Fruit fly (Drosophila melanogaster) whole organism: ENCODE measurements around the gene CG42857.

Source experiments
- CG8478 ChIP-seq: fragments of >200 bp; optimal IDR thresholded peaks from 2 replicates; lab custom pipeline; 2018; ENCODE audit warnings: inconsistent platforms
- Dll ChIP-seq: fragments of >200 bp; optimal IDR thresholded peaks from 2 replicates; lab custom pipeline; 2017
- EcR ChIP-seq, 2 experiments: fragments of >200 bp; optimal IDR thresholded peaks; 2 replicates each; lab custom pipeline; 2017; ENCODE audit warnings: missing biosample characterization in 2 of 2, missing genetic modification characterization in 2 of 2, missing genetic modification reagents in 2 of 2
- pan ChIP-seq: fragments of >200 bp; optimal IDR thresholded peaks from 2 replicates; lab custom pipeline; 2017
- psq ChIP-seq: fragments of >200 bp; optimal IDR thresholded peaks from 2 replicates; lab custom pipeline; 2017
- usp ChIP-seq: fragments of >200 bp; optimal IDR thresholded peaks from 2 replicates; lab custom pipeline; 2017; ENCODE audit warnings: missing biosample characterization, missing genetic modification characterization, mixed read lengths

DNA sequence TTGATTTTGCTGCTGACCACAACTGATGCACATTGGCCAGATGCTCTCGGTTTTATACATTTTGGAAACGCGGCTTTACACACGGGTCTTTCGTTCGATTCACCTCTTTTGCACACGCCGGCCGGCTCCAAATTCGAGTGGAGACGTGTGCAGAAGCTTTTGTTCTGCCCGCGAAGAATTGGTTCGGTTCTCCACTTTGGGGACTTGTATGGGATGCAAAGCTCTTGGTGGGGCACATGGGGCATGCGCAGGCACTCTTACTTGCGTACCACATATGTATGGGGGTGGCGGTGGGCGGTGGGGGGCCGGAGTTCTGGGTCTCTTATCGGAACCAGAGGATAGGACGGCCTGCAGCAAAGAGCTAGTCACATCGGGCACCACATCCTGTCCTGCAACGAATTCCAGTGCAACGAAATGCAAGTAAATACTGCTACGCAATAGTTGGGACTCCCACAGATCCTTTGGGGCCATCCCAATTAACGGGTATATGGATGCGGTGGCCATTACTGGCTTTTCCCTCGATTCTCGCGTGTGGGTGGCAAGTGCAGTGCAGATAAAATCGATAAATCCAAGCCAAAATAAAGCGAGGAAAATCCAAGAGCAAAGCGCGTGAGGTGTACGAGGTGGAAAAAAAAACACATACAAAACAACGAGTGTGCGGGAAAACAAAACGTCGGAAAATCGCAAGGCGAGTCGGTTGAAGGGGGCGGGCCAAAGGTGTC lies 36.5 kb downstream of the CG42857 start, which contains the start of the genes MtnA and CG8500:
- TF ChIP-seq psq (lab: Kevin White, UChicago) (no peak), Dll (lab: Kevin White, UChicago) (no peak), CG8478 (lab: Kevin White, UChicago) (peak; percentile 11), usp (GFP tag; lab: Kevin White, UChicago) (no peak), pan (lab: Kevin White, UChicago) (no peak), EcR (GFP tag; optimal IDR thresholded peaks at IDR 0.05; lab: Kevin White, UChicago) (no peak)
